Fruit fly (Drosophila melanogaster) whole organism, wandering third instar larva: ENCODE results near the gene Rtca.

Experiments used
- Abd-B ChIP-seq: fragments of >200 bp; optimal IDR thresholded peaks from 2 replicates; lab custom pipeline; 2017; ENCODE audit warnings: missing biosample characterization, missing genetic modification characterization
- CG32264 ChIP-seq: fragments of 200-800 bp; sonication (Bioruptor generic); optimal IDR thresholded peaks from 2 replicates; lab custom pipeline; 2016; ENCODE audit warnings: missing biosample characterization, missing genetic modification characterization
- CG9705 ChIP-seq: fragments of 200-800 bp; sonication (Bioruptor generic); optimal IDR thresholded peaks from 2 replicates; lab custom pipeline; 2018; ENCODE audit warnings: missing biosample characterization, mild to moderate bottlenecking, missing genetic modification characterization
- CrebA ChIP-seq: fragments of 200-800 bp; sonication (Bioruptor generic); optimal IDR thresholded peaks from 2 replicates; lab custom pipeline; 2016; ENCODE audit warnings: missing biosample characterization, mild to moderate bottlenecking, missing genetic modification characterization, borderline replicate concordance
- Dfd ChIP-seq: fragments of >200 bp; optimal IDR thresholded peaks from 2 replicates; lab custom pipeline; 2017; ENCODE audit warnings: missing biosample characterization, missing genetic modification characterization
- Dif ChIP-seq: fragments of 200-275, 200-300 bp; sonication (Bioruptor generic); optimal IDR thresholded peaks from 2 replicates; lab custom pipeline; 2018; ENCODE audit warnings: missing biosample characterization, missing genetic modification characterization; ENCODE audit not compliant: partially characterized antibody
- GATAd ChIP-seq: sonication (Bioruptor generic); optimal IDR thresholded peaks from 2 replicates; lab custom pipeline; 2016; ENCODE audit warnings: missing biosample characterization, missing genetic modification characterization
- HLH106 ChIP-seq: fragments of 200-800 bp; optimal IDR thresholded peaks from 3 replicates; lab custom pipeline; 2019; ENCODE audit warnings: missing biosample characterization, mild to moderate bottlenecking, missing genetic modification characterization, moderate library complexity
- Hnf4 ChIP-seq: fragments of 200-800 bp; sonication (Bioruptor generic); optimal IDR thresholded peaks from 2 replicates; lab custom pipeline; 2016; ENCODE audit warnings: missing biosample characterization, mild to moderate bottlenecking, missing genetic modification characterization
- Hr78 ChIP-seq: fragments of >200 bp; optimal IDR thresholded peaks from 2 replicates; lab custom pipeline; 2017; ENCODE audit warnings: missing biosample characterization, missing genetic modification characterization
- Hr83 ChIP-seq: fragments of 200-300 bp; sonication (Bioruptor generic); optimal IDR thresholded peaks from 2 replicates; lab custom pipeline; 2016; ENCODE audit warnings: missing biosample characterization, mild to moderate bottlenecking, missing genetic modification characterization, moderate library complexity; ENCODE audit not compliant: poor library complexity, severe bottlenecking
- Jra ChIP-seq: sonication (Bioruptor generic); optimal IDR thresholded peaks from 2 replicates; lab custom pipeline; 2016; ENCODE audit warnings: missing biosample characterization, missing genetic modification characterization
- Mio ChIP-seq: sonication (Bioruptor generic); optimal IDR thresholded peaks from 2 replicates; lab custom pipeline; 2016; ENCODE audit warnings: missing biosample characterization, missing genetic modification characterization
- Myc ChIP-seq: fragments of >200 bp; optimal IDR thresholded peaks from 2 replicates; lab custom pipeline; 2017
- N ChIP-seq: fragments of >200 bp; optimal IDR thresholded peaks from 2 replicates; lab custom pipeline; 2018; ENCODE audit warnings: missing biosample characterization, missing external identifiers, missing genetic modification characterization
- OdsH ChIP-seq: fragments of 200-800 bp; sonication (Bioruptor generic); optimal IDR thresholded peaks from 2 replicates; lab custom pipeline; 2016; ENCODE audit warnings: missing biosample characterization, mild to moderate bottlenecking, missing genetic modification characterization
- Rel ChIP-seq, 2 experiments: fragments of 200-800 bp; sonication (Bioruptor generic) in 1 of 2; optimal IDR thresholded peaks; 2 replicates in 1 of 2; 3 replicates in 1 of 2; lab custom pipeline; 2016 to 2019; ENCODE audit warnings: mild to moderate bottlenecking in 2 of 2, missing biosample characterization in 2 of 2, missing genetic modification characterization in 2 of 2, moderate library complexity in 1 of 2
- Sp1 ChIP-seq: fragments of 200-800 bp; sonication (Bioruptor generic); optimal IDR thresholded peaks from 3 replicates; lab custom pipeline; 2019; ENCODE audit warnings: missing biosample characterization, mild to moderate bottlenecking, missing genetic modification characterization, moderate library complexity
- Vsx2 ChIP-seq: fragments of 200-300, 225-300 bp; sonication (Bioruptor generic); optimal IDR thresholded peaks from 2 replicates; lab custom pipeline; 2018; ENCODE audit warnings: missing biosample characterization, missing genetic modification characterization; ENCODE audit not compliant: partially characterized antibody
- br ChIP-seq: fragments of 200-800 bp; sonication (Bioruptor generic); optimal IDR thresholded peaks from 2 replicates; lab custom pipeline; 2016; ENCODE audit warnings: missing biosample characterization, missing genetic modification characterization
- brk ChIP-seq: fragments of 200-800 bp; sonication (Bioruptor generic); optimal IDR thresholded peaks from 2 replicates; lab custom pipeline; 2016; ENCODE audit warnings: missing biosample characterization, mild to moderate bottlenecking, missing genetic modification characterization
- dl ChIP-seq, 2 experiments: fragments of 175-275, 200-275 bp in 1 of 2; fragments of 200-275 bp in 1 of 2; sonication (Bioruptor generic); optimal IDR thresholded peaks; lab custom pipeline; 2018; ENCODE audit warnings: mild to moderate bottlenecking in 2 of 2, missing biosample characterization in 2 of 2, missing genetic modification characterization in 2 of 2, moderate library complexity in 2 of 2; ENCODE audit not compliant: partially characterized antibody in 2 of 2, insufficient read depth in 1 of 2
- dmrt93B ChIP-seq: fragments of 200-800 bp; sonication (Bioruptor generic); optimal IDR thresholded peaks from 2 replicates; lab custom pipeline; 2018; ENCODE audit warnings: missing biosample characterization, mild to moderate bottlenecking, missing genetic modification characterization
- dsf ChIP-seq: sonication (Bioruptor generic); optimal IDR thresholded peaks from 2 replicates; lab custom pipeline; 2016; ENCODE audit warnings: missing biosample characterization, missing genetic modification characterization, borderline replicate concordance
- ey ChIP-seq: fragments of 200-800 bp; sonication (Bioruptor generic); optimal IDR thresholded peaks from 2 replicates; lab custom pipeline; 2016; ENCODE audit warnings: missing biosample characterization, missing genetic modification characterization
- foxo ChIP-seq, 2 experiments: fragments of 200-800 bp; sonication (Bioruptor generic); optimal IDR thresholded peaks; 2 replicates in 1 of 2; 3 replicates in 1 of 2; lab custom pipeline; 2016 to 2017; ENCODE audit warnings: missing biosample characterization in 2 of 2, missing genetic modification characterization in 2 of 2
- fru ChIP-seq: fragments of 200-800 bp; sonication (Bioruptor generic); optimal IDR thresholded peaks from 3 replicates; lab custom pipeline; 2016; ENCODE audit warnings: missing biosample characterization, mild to moderate bottlenecking, missing genetic modification characterization
- h ChIP-seq: fragments of 200-800 bp; sonication (Bioruptor generic); optimal IDR thresholded peaks from 3 replicates; lab custom pipeline; 2016; ENCODE audit warnings: missing biosample characterization, mild to moderate bottlenecking, missing genetic modification characterization
- jim ChIP-seq: fragments of 175-275, 200-325 bp; sonication (Bioruptor generic); optimal IDR thresholded peaks from 2 replicates; lab custom pipeline; 2016; ENCODE audit warnings: missing biosample characterization, mild to moderate bottlenecking, missing genetic modification characterization
- lola ChIP-seq: fragments of >200 bp; optimal IDR thresholded peaks from 2 replicates; lab custom pipeline; 2017; ENCODE audit warnings: missing biosample characterization, missing genetic modification characterization
- pan ChIP-seq: fragments of >200 bp; optimal IDR thresholded peaks from 2 replicates; lab custom pipeline; 2017
- psq ChIP-seq: fragments of 200-800 bp; sonication (Bioruptor generic); optimal IDR thresholded peaks from 3 replicates; lab custom pipeline; 2017; ENCODE audit warnings: missing biosample characterization, mild to moderate bottlenecking, missing genetic modification characterization, moderate library complexity
- rgr ChIP-seq: fragments of 200-800 bp; sonication (Bioruptor generic); optimal IDR thresholded peaks from 3 replicates; lab custom pipeline; 2016; ENCODE audit warnings: missing biosample characterization, mild to moderate bottlenecking, missing genetic modification characterization
- sage ChIP-seq: fragments of 200-800 bp; sonication (Bioruptor generic); optimal IDR thresholded peaks from 2 replicates; lab custom pipeline; 2016; ENCODE audit warnings: missing biosample characterization, mild to moderate bottlenecking, missing genetic modification characterization
- sv ChIP-seq: fragments of 200-800 bp; sonication (Bioruptor generic); optimal IDR thresholded peaks from 3 replicates; lab custom pipeline; 2016; ENCODE audit warnings: missing biosample characterization, missing genetic modification characterization
- tai ChIP-seq: sonication (Bioruptor generic); optimal IDR thresholded peaks from 2 replicates; lab custom pipeline; 2016; ENCODE audit warnings: missing biosample characterization, missing genetic modification characterization
- usp ChIP-seq: fragments of >200 bp; optimal IDR thresholded peaks from 2 replicates; lab custom pipeline; 2017; ENCODE audit warnings: missing biosample characterization, missing genetic modification characterization
- woc ChIP-seq: sonication (Bioruptor generic); optimal IDR thresholded peaks from 2 replicates; lab custom pipeline; 2016; ENCODE audit warnings: missing biosample characterization, mild to moderate bottlenecking, missing genetic modification characterization

The Rtca gene

DNA sequence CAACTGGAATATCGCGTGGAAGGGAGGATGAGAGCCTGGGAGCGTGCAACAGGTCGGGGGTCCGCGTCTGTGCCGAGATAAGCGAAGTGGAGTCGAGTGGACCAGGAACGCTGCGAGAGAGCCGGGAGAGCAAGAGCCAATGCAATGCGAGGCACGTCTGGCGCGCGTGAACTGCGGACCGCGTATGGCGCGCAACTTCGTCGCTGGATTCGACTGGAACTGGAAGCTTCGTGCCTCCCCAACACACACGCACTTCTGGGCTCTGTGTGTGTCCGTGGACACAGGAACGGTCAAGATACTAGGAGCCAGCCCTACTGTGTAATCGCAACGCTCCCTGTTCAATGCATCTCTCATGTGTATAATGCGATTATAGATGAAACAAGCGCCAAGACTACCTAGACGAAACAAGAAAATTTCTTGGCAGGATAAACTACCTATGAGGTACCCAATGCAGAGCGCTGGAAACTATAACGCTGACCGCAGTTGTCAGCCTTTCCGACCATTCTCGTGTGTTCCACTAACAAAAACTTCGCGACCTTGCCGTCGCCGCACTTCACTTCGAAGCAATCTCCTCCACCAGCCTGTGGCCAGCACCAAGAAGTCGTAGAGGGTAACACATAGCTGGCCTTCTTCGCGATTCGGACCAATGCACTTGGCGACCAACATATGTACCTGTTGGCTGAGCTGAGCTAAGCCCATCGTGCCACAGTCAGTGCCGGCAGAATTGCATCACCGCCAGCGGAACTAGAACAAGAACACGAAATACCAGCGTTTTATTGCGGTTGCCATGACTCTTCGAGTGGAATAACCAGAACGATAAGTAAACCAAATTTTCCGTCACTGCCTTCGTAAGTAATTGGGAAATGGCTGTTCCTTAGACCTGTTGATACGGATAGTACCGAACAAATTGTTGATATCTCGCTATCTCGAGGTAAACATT, at the start of gene Rtca:
Rtca (plus strand) TSS at position 536 of the 940 bp plus-strand sequence.
- TF ChIP-seq dl (GFP tag; optimal IDR thresholded peaks at IDR 0.05; lab: Kevin White, UChicago; ENCODE audit: insufficient read depth in 1 of 2, partially characterized antibody in 2 of 2) (peak; percentile 63 to 82), GATAd (GFP tag; lab: Kevin White, UChicago) (no peak), OdsH (GFP tag; lab: Kevin White, UChicago) (peak; percentile 87), woc (GFP tag; lab: Kevin White, UChicago) (peak; percentile 96), h (GFP tag; lab: Kevin White, UChicago) (peak; percentile 91), CrebA (GFP tag; lab: Kevin White, UChicago) (no peak), CG32264 (GFP tag; lab: Kevin White, UChicago) (peak; percentile 58), Vsx2 (no peak), dsf (GFP tag; lab: Kevin White, UChicago) (no peak), dmrt93B (GFP tag; lab: Kevin White, UChicago) (peak; percentile 77), Dif (GFP tag; lab: Kevin White, UChicago) (peak; percentile 79), usp (no peak), Sp1 (GFP tag; lab: Kevin White, UChicago) (peak; percentile 84), Hr83 (no peak), CG9705 (GFP tag; lab: Kevin White, UChicago) (peak; percentile 70), brk (GFP tag; lab: Kevin White, UChicago) (no peak), br (GFP tag; lab: Kevin White, UChicago) (peak; percentile 90), Jra (GFP tag; lab: Kevin White, UChicago) (no peak), Dfd (GFP tag; lab: Kevin White, UChicago) (no peak), rgr (GFP tag; lab: Kevin White, UChicago) (peak; percentile 90), jim (GFP tag; lab: Kevin White, UChicago) (no peak), Abd-B (GFP tag; lab: Kevin White, UChicago) (no peak), ey (GFP tag; lab: Kevin White, UChicago) (peak; percentile 93), pan (lab: Kevin White, UChicago) (no peak), Rel (GFP tag; optimal IDR thresholded peaks at IDR 0.05; lab: Kevin White, UChicago) (peak; percentile 38), Rel (tag; optimal IDR thresholded peaks at IDR 0.05; lab: Kevin White, UChicago) (peak; percentile 54), sv (peak; percentile 8), foxo (GFP tag; optimal IDR thresholded peaks at IDR 0.05; lab: Kevin White, UChicago) (peak; percentile 5 to 92), Hr78 (GFP tag; lab: Kevin White, UChicago) (no peak), HLH106 (tag; lab: Kevin White, UChicago) (peak; percentile 83), Mio (peak; percentile 20), Hnf4 (GFP tag; lab: Kevin White, UChicago) (peak; percentile 83), tai (no peak), sage (GFP tag; lab: Kevin White, UChicago) (no peak), lola (GFP tag; lab: Kevin White, UChicago) (no peak), fru (GFP tag; lab: Kevin White, UChicago) (peak; percentile 94), N (GFP tag; lab: Kevin White, UChicago) (no peak), Myc (lab: Kevin White, UChicago) (no peak), psq (GFP tag; lab: Kevin White, UChicago) (peak; percentile 81)

DNA sequence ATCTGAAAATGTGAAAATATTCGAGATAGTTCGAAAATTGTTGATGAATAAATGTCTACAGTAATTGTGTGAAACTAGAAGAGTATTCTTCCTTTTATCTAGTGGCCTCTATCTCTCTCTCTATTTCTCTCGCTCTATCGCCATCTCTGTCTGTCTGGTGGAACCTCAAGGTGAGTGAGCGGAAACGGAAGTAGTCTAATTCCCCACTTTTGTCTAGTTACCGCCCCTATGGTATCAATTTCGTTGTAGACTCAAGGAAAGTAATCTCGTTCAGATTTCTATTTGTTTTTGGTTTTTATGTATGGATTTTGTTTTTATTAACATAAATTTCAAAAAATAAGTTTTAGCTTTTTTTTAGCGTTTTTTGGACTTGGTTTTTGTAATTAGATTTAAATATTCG, 47.4 kb upstream of the Rtca start:
- no peak for TF ChIP-seq Hr83
- TF ChIP-seq dsf (GFP tag; lab: Kevin White, UChicago) = no peak
- TF ChIP-seq woc (GFP tag; lab: Kevin White, UChicago) = no peak
- no peak for TF ChIP-seq Jra (GFP tag; lab: Kevin White, UChicago)
- no peak for TF ChIP-seq Myc (lab: Kevin White, UChicago)
- no peak for TF ChIP-seq GATAd (GFP tag; lab: Kevin White, UChicago)
- no peak for TF ChIP-seq CG32264 (GFP tag; lab: Kevin White, UChicago)
- no peak for TF ChIP-seq h (GFP tag; lab: Kevin White, UChicago)
- no peak for TF ChIP-seq pan (lab: Kevin White, UChicago)
- no peak for TF ChIP-seq HLH106 (tag; lab: Kevin White, UChicago)
- no peak for TF ChIP-seq Dfd (GFP tag; lab: Kevin White, UChicago)
